Worm (Caenorhabditis elegans): Measurements from ENCODE around the gene cka-2.

DNA sequence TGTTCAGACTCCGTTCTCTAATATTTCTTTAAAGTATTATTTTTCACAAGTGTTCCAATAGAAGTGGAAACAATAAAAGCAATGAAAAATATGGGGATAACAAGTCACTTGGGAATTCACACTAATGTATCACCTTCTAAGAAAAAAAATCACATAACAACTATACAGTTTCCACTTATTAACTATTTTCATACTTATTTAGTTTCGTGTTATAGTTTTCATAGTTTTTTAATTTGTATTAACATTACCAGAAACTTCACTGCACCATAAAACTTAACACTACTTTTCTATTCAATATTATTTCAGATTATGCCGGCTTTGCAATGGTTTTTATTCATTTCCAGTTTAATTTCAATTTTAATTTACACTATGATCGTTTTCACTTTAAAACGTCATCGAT is 33.9 kb upstream of the cka-2 start, which contains the start of gene srv-5:
- TF ChIP-seq nhr-67 (tag; optimal IDR thresholded peaks at IDR 0.05) (no peak), ztf-11 (tag; optimal IDR thresholded peaks at IDR 0.05) (no peak), snpc-4 (tag; optimal IDR thresholded peaks at IDR 0.05) (no peak), ceh-82 (tag; optimal IDR thresholded peaks at IDR 0.05) (no peak), ZK546.5 (tag; optimal IDR thresholded peaks at IDR 0.05) (no peak), sea-2 (GFP tag; optimal IDR thresholded peaks at IDR 0.05) (no peak), unc-39 (tag; optimal IDR thresholded peaks at IDR 0.05) (no peak), zag-1 (tag; optimal IDR thresholded peaks at IDR 0.05) (no peak), unc-62 (GFP tag; optimal IDR thresholded peaks at IDR 0.05) (no peak), nhr-77 (tag; optimal IDR thresholded peaks at IDR 0.05) (no peak), ceh-9 (tag; optimal IDR thresholded peaks at IDR 0.05) (no peak), nhr-237 (tag; optimal IDR thresholded peaks at IDR 0.05) (no peak)
